Worm (Caenorhabditis elegans) whole organism, L2 larva: ENCODE measurements around the gene C10G8.4.

ENCODE experiments used
- ZK546.5 ChIP-seq: sonication (generic microtip); optimal IDR thresholded peaks from 2 replicates; lab custom pipeline; 2017; ENCODE audit warnings: missing biosample characterization, missing genetic modification characterization
- snpc-4 ChIP-seq: fragments of 150-350 bp; optimal IDR thresholded peaks from 2 replicates; lab custom pipeline; 2014; ENCODE audit warnings: missing biosample characterization, missing genetic modification characterization

- TF ChIP-seq ZK546.5 (tag; lab: Kevin White, UChicago) (no peak), snpc-4 (tag; lab: Kevin White, UChicago) (no peak)
Observed at ce11 chrV:5275426-5276007, 36.2 kb upstream of the C10G8.4 start.
